Fruit fly (Drosophila melanogaster) whole organism, embryonic: Measurements from ENCODE around the gene CG34179.

Experiments used
- Atf6 ChIP-seq: fragments of 200-800 bp; sonication (Bioruptor generic); IDR thresholded peaks from 2 replicates; pipeline ENCODE4 v1.3.6; 2022; ENCODE audit warnings: missing biosample characterization, missing genetic modification characterization
- CG10979 ChIP-seq: fragments of 200-800 bp; sonication (Bioruptor generic); optimal IDR thresholded peaks from 2 replicates; lab custom pipeline; 2018; ENCODE audit warnings: missing biosample characterization, mild to moderate bottlenecking, missing genetic modification characterization, moderate library complexity
- CG11560 ChIP-seq: fragments of 200-800 bp; sonication (Bioruptor generic); IDR thresholded peaks from 3 replicates; pipeline ENCODE4 v1.3.6; 2022; ENCODE audit warnings: missing biosample characterization, missing genetic modification characterization
- CG12071 ChIP-seq: fragments of 200-800 bp; sonication (Bioruptor generic); optimal IDR thresholded peaks from 3 replicates; lab custom pipeline; 2018; ENCODE audit warnings: missing biosample characterization, mild to moderate bottlenecking, missing genetic modification characterization
- CG12219 ChIP-seq: fragments of 200-800 bp; sonication (Bioruptor generic); optimal IDR thresholded peaks from 3 replicates; lab custom pipeline; 2018; ENCODE audit warnings: missing biosample characterization, mild to moderate bottlenecking, missing genetic modification characterization
- CG12391 ChIP-seq: fragments of 200-800 bp; sonication (Bioruptor generic); optimal IDR thresholded peaks from 3 replicates; lab custom pipeline; 2018; ENCODE audit warnings: missing biosample characterization, mild to moderate bottlenecking, missing genetic modification characterization, moderate library complexity
- CG13287 ChIP-seq: fragments of 200-800 bp; sonication (Bioruptor generic); IDR thresholded peaks from 2 replicates; pipeline ENCODE4 v1.3.6; 2022; ENCODE audit warnings: missing biosample characterization, missing genetic modification characterization; ENCODE audit not compliant: partially characterized antibody
- CG13894 ChIP-seq: fragments of 200-800 bp; sonication (Bioruptor generic); optimal IDR thresholded peaks from 3 replicates; lab custom pipeline; 2018; ENCODE audit warnings: missing biosample characterization, mild to moderate bottlenecking, missing genetic modification characterization, moderate library complexity
- CG14441 ChIP-seq: fragments of 200-800 bp; sonication (Bioruptor generic); IDR thresholded peaks from 2 replicates; pipeline ENCODE4 v1.3.6; 2022; ENCODE audit warnings: missing biosample characterization, missing genetic modification characterization
- CG14860 ChIP-seq: fragments of 200-800 bp; sonication (Bioruptor generic); IDR thresholded peaks from 3 replicates; pipeline ENCODE4 v1.3.6; 2022; ENCODE audit warnings: missing biosample characterization, missing genetic modification characterization; ENCODE audit not compliant: partially characterized antibody
- CG16863 ChIP-seq: fragments of 200-800 bp; sonication (Bioruptor generic); optimal IDR thresholded peaks from 3 replicates; lab custom pipeline; 2016; ENCODE audit warnings: missing biosample characterization, missing genetic modification characterization
- CG31365 ChIP-seq: fragments of 200-800 bp; sonication (Bioruptor generic); optimal IDR thresholded peaks from 2 replicates; lab custom pipeline; 2018; ENCODE audit warnings: missing biosample characterization, mild to moderate bottlenecking, missing genetic modification characterization
- CG32772 ChIP-seq: fragments of 200-800 bp; sonication (Bioruptor generic); IDR thresholded peaks from 2 replicates; pipeline ENCODE4 v1.3.6; 2022; ENCODE audit warnings: missing biosample characterization, missing genetic modification characterization
- CG4328 ChIP-seq: fragments of 200-800 bp; sonication (Bioruptor generic); optimal IDR thresholded peaks from 3 replicates; lab custom pipeline; 2017; ENCODE audit warnings: missing biosample characterization, missing genetic modification reagents, missing genetic modification characterization
- CG6254 ChIP-seq: fragments of 200-800 bp; sonication (Bioruptor generic); optimal IDR thresholded peaks from 3 replicates; lab custom pipeline; 2017; ENCODE audit warnings: mild to moderate bottlenecking, missing biosample characterization, missing genetic modification reagents, missing genetic modification characterization
- CG6272 ChIP-seq: fragments of 200-800 bp; sonication (Bioruptor generic); IDR thresholded peaks from 2 replicates; pipeline ENCODE4 v1.3.6; 2022; ENCODE audit warnings: missing biosample characterization, missing genetic modification characterization
- CG6765 ChIP-seq: fragments of 200-800 bp; sonication (Bioruptor generic); optimal IDR thresholded peaks from 3 replicates; lab custom pipeline; 2017; ENCODE audit warnings: missing biosample characterization, mild to moderate bottlenecking, missing genetic modification characterization
- CG6854 ChIP-seq: fragments of 200-800 bp; sonication (Bioruptor generic); optimal IDR thresholded peaks from 3 replicates; lab custom pipeline; 2017; ENCODE audit warnings: missing biosample characterization, mild to moderate bottlenecking, missing genetic modification characterization
- CG7357 ChIP-seq: fragments of 200-800 bp; sonication (Bioruptor generic); IDR thresholded peaks from 3 replicates; pipeline ENCODE4 v1.3.6; 2022; ENCODE audit warnings: missing biosample characterization, missing genetic modification characterization
- CG7839 ChIP-seq: fragments of 200-800 bp; sonication (Bioruptor generic); optimal IDR thresholded peaks from 3 replicates; lab custom pipeline; 2018; ENCODE audit warnings: missing biosample characterization, mild to moderate bottlenecking, missing genetic modification characterization, moderate library complexity
- CG8281 ChIP-seq: fragments of 200-800 bp; sonication (Bioruptor generic); optimal IDR thresholded peaks from 2 replicates; lab custom pipeline; 2018; ENCODE audit warnings: missing biosample characterization, mild to moderate bottlenecking, missing genetic modification characterization, moderate library complexity
- CG8924 ChIP-seq: fragments of 200-800 bp; optimal IDR thresholded peaks from 3 replicates; lab custom pipeline; 2019; ENCODE audit warnings: missing biosample characterization, mild to moderate bottlenecking, missing genetic modification characterization, moderate library complexity
- CG9797 ChIP-seq: fragments of 200-800 bp; sonication (Bioruptor generic); optimal IDR thresholded peaks from 3 replicates; lab custom pipeline; 2018; ENCODE audit warnings: missing biosample characterization, mild to moderate bottlenecking, missing genetic modification characterization
- CoRest ChIP-seq: fragments of 200-800 bp; sonication (Bioruptor generic); optimal IDR thresholded peaks from 3 replicates; lab custom pipeline; 2018; ENCODE audit warnings: missing biosample characterization, mild to moderate bottlenecking, missing genetic modification characterization, moderate library complexity
- Deaf1 ChIP-seq: fragments of 200-800 bp; optimal IDR thresholded peaks from 3 replicates; lab custom pipeline; 2019; ENCODE audit warnings: missing biosample characterization, mild to moderate bottlenecking, missing genetic modification characterization, moderate library complexity
- Doc2 ChIP-seq: fragments of 200-800 bp; sonication (Bioruptor generic); IDR thresholded peaks from 2 replicates; pipeline ENCODE4 v1.3.6; 2022; ENCODE audit warnings: missing biosample characterization, missing genetic modification characterization
- Doc3 ChIP-seq: fragments of 200-800 bp; sonication (Bioruptor generic); IDR thresholded peaks from 3 replicates; pipeline ENCODE4 v1.3.6; 2022; ENCODE audit warnings: missing biosample characterization, missing genetic modification characterization; ENCODE audit not compliant: partially characterized antibody
- E2f2 ChIP-seq: fragments of 200-800 bp; sonication (Bioruptor generic); IDR thresholded peaks from 2 replicates; pipeline ENCODE4 v1.3.6; 2022; ENCODE audit warnings: missing biosample characterization, missing genetic modification characterization
- HHEX ChIP-seq: fragments of 200-800 bp; sonication (Bioruptor generic); optimal IDR thresholded peaks from 3 replicates; lab custom pipeline; 2017; ENCODE audit warnings: missing biosample characterization, mild to moderate bottlenecking, missing genetic modification characterization, missing genetic modification reagents
- Hey ChIP-seq: fragments of 200-800 bp; sonication (Bioruptor generic); optimal IDR thresholded peaks from 3 replicates; lab custom pipeline; 2018; ENCODE audit warnings: missing biosample characterization, mild to moderate bottlenecking, missing genetic modification characterization
- MTF-1 ChIP-seq: fragments of 200-800 bp; sonication (Bioruptor generic); optimal IDR thresholded peaks from 2 replicates; lab custom pipeline; 2018; ENCODE audit warnings: missing biosample characterization, mild to moderate bottlenecking, missing genetic modification characterization, borderline replicate concordance
- Mad ChIP-seq: fragments of 200-800 bp; sonication (Bioruptor generic); optimal IDR thresholded peaks from 2 replicates; lab custom pipeline; 2016; ENCODE audit warnings: missing biosample characterization, missing genetic modification characterization
- PHDP ChIP-seq: fragments of 200-800 bp; sonication (Bioruptor generic); optimal IDR thresholded peaks from 3 replicates; lab custom pipeline; 2018; ENCODE audit warnings: missing biosample characterization, mild to moderate bottlenecking, missing genetic modification characterization, moderate library complexity
- Tbp ChIP-seq: fragments of >200 bp; optimal IDR thresholded peaks from 2 replicates; lab custom pipeline; 2018; ENCODE audit warnings: missing biosample characterization, missing genetic modification characterization
- ab ChIP-seq: fragments of 200-800 bp; sonication (Bioruptor generic); optimal IDR thresholded peaks from 2 replicates; lab custom pipeline; 2016; ENCODE audit warnings: missing biosample characterization, missing genetic modification characterization
- ato ChIP-seq: fragments of 200-800 bp; sonication (Bioruptor generic); IDR thresholded peaks from 2 replicates; pipeline ENCODE4 v1.3.6; 2022; ENCODE audit warnings: missing biosample characterization, missing genetic modification characterization; ENCODE audit not compliant: partially characterized antibody
- ci ChIP-seq: fragments of 200-800 bp; sonication (Bioruptor generic); IDR thresholded peaks from 3 replicates; pipeline ENCODE4 v1.3.6; 2022; ENCODE audit warnings: missing biosample characterization, missing genetic modification characterization
- dan ChIP-seq: fragments of 200-800 bp; sonication (Bioruptor generic); IDR thresholded peaks from 2 replicates; pipeline ENCODE4 v1.3.6; 2022; ENCODE audit warnings: missing biosample characterization, missing genetic modification characterization
- danr ChIP-seq: fragments of 200-800 bp; sonication (Bioruptor generic); IDR thresholded peaks from 2 replicates; pipeline ENCODE4 v1.3.6; 2022; ENCODE audit warnings: missing biosample characterization, missing genetic modification characterization
- dmrt99B ChIP-seq: fragments of 200-800 bp; sonication (Bioruptor generic); optimal IDR thresholded peaks from 2 replicates; lab custom pipeline; 2018; ENCODE audit warnings: missing biosample characterization, mild to moderate bottlenecking, missing genetic modification characterization, moderate library complexity
- grau ChIP-seq: fragments of 200-800 bp; optimal IDR thresholded peaks from 3 replicates; lab custom pipeline; 2019; ENCODE audit warnings: missing biosample characterization, mild to moderate bottlenecking, missing genetic modification characterization, moderate library complexity
- gro ChIP-seq: fragments of 200-800 bp; sonication (Bioruptor generic); optimal IDR thresholded peaks from 2 replicates; lab custom pipeline; 2016; ENCODE audit warnings: missing biosample characterization, missing genetic modification characterization
- gt ChIP-seq: fragments of 200-800 bp; sonication (Bioruptor generic); IDR thresholded peaks from 2 replicates; pipeline ENCODE4 v1.3.6; 2022; ENCODE audit warnings: missing biosample characterization, missing genetic modification characterization
- maf-S ChIP-seq: fragments of 200-800 bp; sonication (Bioruptor generic); optimal IDR thresholded peaks from 2 replicates; lab custom pipeline; 2016; ENCODE audit warnings: missing biosample characterization, missing genetic modification characterization
- nau ChIP-seq: fragments of 200-800 bp; sonication (Bioruptor generic); optimal IDR thresholded peaks from 3 replicates; lab custom pipeline; 2017; ENCODE audit warnings: missing biosample characterization, mild to moderate bottlenecking, missing genetic modification characterization, missing genetic modification reagents
- pan ChIP-seq, 4 experiments: fragments of >200 bp in 3 of 4; fragments of 200-800 bp in 1 of 4; sonication (Bioruptor generic) in 1 of 4; optimal IDR thresholded peaks in 3 of 4; IDR thresholded peaks in 1 of 4; 2 replicates each; pipeline versions ENCODE4 v1.3.6 to Lab custom; 2017 to 2022; ENCODE audit warnings: missing biosample characterization in 2 of 4, missing genetic modification characterization in 2 of 4, mixed read lengths in 1 of 4
- sima ChIP-seq: fragments of 200-800 bp; sonication (Bioruptor generic); optimal IDR thresholded peaks from 2 replicates; lab custom pipeline; 2016; ENCODE audit warnings: missing biosample characterization, missing genetic modification characterization
- sna ChIP-seq: fragments of 200-800 bp; sonication (Bioruptor generic); IDR thresholded peaks from 2 replicates; pipeline ENCODE4 v1.3.6; 2022; ENCODE audit warnings: missing biosample characterization, missing genetic modification characterization; ENCODE audit not compliant: partially characterized antibody
- tna ChIP-seq: fragments of 200-800 bp; sonication (Bioruptor generic); IDR thresholded peaks from 2 replicates; pipeline ENCODE4 v1.3.6; 2022; ENCODE audit warnings: missing biosample characterization, missing genetic modification characterization; ENCODE audit not compliant: partially characterized antibody
- ttk ChIP-seq: fragments of 200-800 bp; sonication (Bioruptor generic); IDR thresholded peaks from 2 replicates; pipeline ENCODE4 v2.1.2; 2022; ENCODE audit warnings: missing biosample characterization, missing genetic modification characterization
- wdn ChIP-seq: fragments of 200-800 bp; sonication (Bioruptor generic); IDR thresholded peaks from 2 replicates; pipeline ENCODE4 v1.3.6; 2022; ENCODE audit warnings: missing biosample characterization, missing genetic modification characterization

The CG34179 gene

DNA sequence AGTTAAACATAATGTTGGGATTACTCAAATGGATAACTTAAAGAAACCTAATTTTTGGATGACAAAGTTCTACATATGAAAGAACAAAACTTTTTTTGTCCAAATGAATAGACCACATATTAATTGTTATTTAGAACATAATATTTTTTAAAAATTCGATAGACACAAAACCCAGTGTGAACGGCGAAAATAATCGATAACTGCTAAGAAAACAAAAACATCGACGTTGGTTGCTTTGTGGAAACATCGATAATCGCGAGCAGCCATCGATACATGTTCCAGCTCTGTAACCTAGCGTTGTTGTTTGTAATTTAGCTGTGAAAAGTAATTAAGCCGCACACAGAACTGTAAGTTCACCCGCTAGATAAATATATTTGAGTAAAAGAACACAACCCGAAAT, 2.1 kb upstream of the CG34179 start, which contains the start of gene CG9135 (continued):
- TF ChIP-seq grau (tag; lab: Kevin White, UChicago) = no peak
- no peak for TF ChIP-seq dmrt99B (tag; lab: Kevin White, UChicago)
- no peak for TF ChIP-seq danr (GFP tag; lab: Robert Waterston, UW)
- TF ChIP-seq Doc2 (GFP tag; lab: Robert Waterston, UW) = no peak
- TF ChIP-seq CG10979 = no peak
- TF ChIP-seq Deaf1 (tag; lab: Kevin White, UChicago) = no peak
- TF ChIP-seq sima (GFP tag; lab: Kevin White, UChicago) = no peak
- TF ChIP-seq sna = peak; percentile 98
- no peak for TF ChIP-seq CG6854 (GFP tag; lab: Kevin White, UChicago)
- no peak for TF ChIP-seq CG6765 (GFP tag; lab: Kevin White, UChicago)
- no peak for TF ChIP-seq CG13894 (tag; lab: Kevin White, UChicago)
- TF ChIP-seq gt (GFP tag; lab: Robert Waterston, UW) = no peak
- TF ChIP-seq ab (GFP tag; lab: Kevin White, UChicago) = no peak
- no peak for TF ChIP-seq Mad (GFP tag; lab: Kevin White, UChicago)
- no peak for TF ChIP-seq CG31365 (tag; lab: Kevin White, UChicago)
- TF ChIP-seq CG6254 (GFP tag; lab: Kevin White, UChicago) = peak; percentile 19
- TF ChIP-seq gro (GFP tag; lab: Kevin White, UChicago) = no peak
- no peak for TF ChIP-seq CG11560
- peak; percentile 99 for TF ChIP-seq tna (GFP tag; lab: Robert Waterston, UW)
- TF ChIP-seq CG4328 = no peak
- TF ChIP-seq CG7357 = peak; percentile 94
- TF ChIP-seq CG32772 = no peak
- TF ChIP-seq CG6272 (GFP tag; lab: Robert Waterston, UW) = peak; percentile 28; the same call in 1 of the 2 replicates
- TF ChIP-seq maf-S (GFP tag; lab: Kevin White, UChicago) = no peak
- TF ChIP-seq CG14860 = peak; percentile 99
- TF ChIP-seq ci (GFP tag; lab: Robert Waterston, UW) = no peak
- TF ChIP-seq CoRest = peak; percentile 54
- TF ChIP-seq Atf6 = no peak
- no peak for TF ChIP-seq CG12071
- peak; percentile 72 for TF ChIP-seq E2f2 (GFP tag; lab: Robert Waterston, UW)
- TF ChIP-seq pan (optimal IDR thresholded peaks at IDR 0.05; lab: Kevin White, UChicago) = no peak
- TF ChIP-seq pan (GFP tag; optimal IDR thresholded peaks at IDR 0.05 in 1 of 2, IDR thresholded peaks at IDR 0.05 in 1 of 2) = no peak
- peak; percentile 99 for TF ChIP-seq ato (GFP tag; lab: Robert Waterston, UW)
- no peak for TF ChIP-seq CG14441 (GFP tag; lab: Robert Waterston, UW)
- TF ChIP-seq CG12391 (tag; lab: Kevin White, UChicago) = no peak
- TF ChIP-seq CG9797 (GFP tag; lab: Kevin White, UChicago) = peak; percentile 15
- no peak for TF ChIP-seq HHEX (GFP tag; lab: Kevin White, UChicago)
- TF ChIP-seq CG8281 (tag; lab: Kevin White, UChicago) = no peak
- no peak for TF ChIP-seq PHDP (tag; lab: Kevin White, UChicago)
- no peak for TF ChIP-seq CG8924 (tag; lab: Kevin White, UChicago)
- TF ChIP-seq CG13287 = peak; percentile 99
- no peak for TF ChIP-seq dan (GFP tag; lab: Robert Waterston, UW)
- TF ChIP-seq CG7839 = no peak
- TF ChIP-seq ttk = no peak
- TF ChIP-seq Hey (tag; lab: Kevin White, UChicago) = no peak
- TF ChIP-seq Doc3 (GFP tag; lab: Robert Waterston, UW) = peak; percentile 97
- TF ChIP-seq nau (GFP tag; lab: Kevin White, UChicago) = no peak
- TF ChIP-seq MTF-1 (GFP tag; lab: Kevin White, UChicago) = no peak
- no peak for TF ChIP-seq Tbp (GFP tag; lab: Kevin White, UChicago)
- no peak for TF ChIP-seq CG12219 (GFP tag; lab: Kevin White, UChicago)
- TF ChIP-seq wdn = no peak
- TF ChIP-seq CG16863 (GFP tag; lab: Kevin White, UChicago) = no peak
